Fruit fly (Drosophila melanogaster) whole organism, embryonic: ENCODE data around the gene miple2.

Experiments used
- Aef1 ChIP-seq: fragments of 200-800 bp; sonication (Bioruptor generic); IDR thresholded peaks from 3 replicates; pipeline ENCODE4 v1.3.6; 2022; ENCODE audit warnings: missing biosample characterization, missing genetic modification characterization
- CG10274 ChIP-seq: fragments of 200-800 bp; sonication (Bioruptor generic); optimal IDR thresholded peaks from 3 replicates; lab custom pipeline; 2017; ENCODE audit warnings: missing biosample characterization, mild to moderate bottlenecking, missing genetic modification characterization
- CG11085 ChIP-seq: fragments of 200-800 bp; sonication (Bioruptor generic); IDR thresholded peaks from 2 replicates; pipeline ENCODE4 v1.3.6; 2022; ENCODE audit warnings: missing biosample characterization, missing genetic modification characterization
- CG14860 ChIP-seq: fragments of 200-800 bp; sonication (Bioruptor generic); IDR thresholded peaks from 3 replicates; pipeline ENCODE4 v1.3.6; 2022; ENCODE audit warnings: missing biosample characterization, missing genetic modification characterization; ENCODE audit not compliant: partially characterized antibody
- CG1602 ChIP-seq: fragments of 200-800 bp; sonication (Bioruptor generic); optimal IDR thresholded peaks from 3 replicates; lab custom pipeline; 2016; ENCODE audit warnings: missing biosample characterization, missing genetic modification characterization
- CG18476 ChIP-seq: fragments of 200-800 bp; sonication (Bioruptor generic); optimal IDR thresholded peaks from 2 replicates; lab custom pipeline; 2016; ENCODE audit warnings: missing biosample characterization, mild to moderate bottlenecking, missing genetic modification characterization
- CG3995 ChIP-seq: fragments of 200-800 bp; sonication (Bioruptor generic); optimal IDR thresholded peaks from 3 replicates; lab custom pipeline; 2016; ENCODE audit warnings: missing biosample characterization, missing genetic modification characterization
- CG43689 ChIP-seq: fragments of 200-800 bp; sonication (Bioruptor generic); IDR thresholded peaks from 2 replicates; pipeline ENCODE4 v1.3.6; 2022; ENCODE audit warnings: missing biosample characterization, missing genetic modification characterization
- CG4707 ChIP-seq: fragments of 200-800 bp; sonication (Bioruptor generic); optimal IDR thresholded peaks from 2 replicates; lab custom pipeline; 2018; ENCODE audit warnings: missing biosample characterization, mild to moderate bottlenecking, missing genetic modification characterization, moderate library complexity
- CG6272 ChIP-seq: fragments of 200-800 bp; sonication (Bioruptor generic); IDR thresholded peaks from 2 replicates; pipeline ENCODE4 v1.3.6; 2022; ENCODE audit warnings: missing biosample characterization, missing genetic modification characterization
- CG7786 ChIP-seq: fragments of 200-800 bp; sonication (Bioruptor generic); optimal IDR thresholded peaks from 2 replicates; lab custom pipeline; 2016; ENCODE audit warnings: missing biosample characterization, missing genetic modification characterization
- CG8359 ChIP-seq: fragments of 200-800 bp; sonication (Bioruptor generic); optimal IDR thresholded peaks from 2 replicates; lab custom pipeline; 2017; ENCODE audit warnings: missing biosample characterization, mild to moderate bottlenecking, missing genetic modification characterization, borderline replicate concordance
- CG8944 ChIP-seq: fragments of 200-800 bp; sonication (Bioruptor generic); optimal IDR thresholded peaks from 3 replicates; lab custom pipeline; 2016; ENCODE audit warnings: missing biosample characterization, missing genetic modification characterization
- Camta ChIP-seq: fragments of 200-800 bp; sonication (Bioruptor generic); optimal IDR thresholded peaks from 2 replicates; lab custom pipeline; 2016; ENCODE audit warnings: missing biosample characterization, missing genetic modification characterization
- CoRest ChIP-seq: fragments of 200-800 bp; sonication (Bioruptor generic); optimal IDR thresholded peaks from 3 replicates; lab custom pipeline; 2018; ENCODE audit warnings: missing biosample characterization, mild to moderate bottlenecking, missing genetic modification characterization, moderate library complexity
- Deaf1 ChIP-seq: fragments of 200-800 bp; optimal IDR thresholded peaks from 3 replicates; lab custom pipeline; 2019; ENCODE audit warnings: missing biosample characterization, mild to moderate bottlenecking, missing genetic modification characterization, moderate library complexity
- Dfd ChIP-seq, 2 experiments: fragments of >200 bp; optimal IDR thresholded peaks; 2 replicates each; lab custom pipeline; 2017; ENCODE audit warnings: missing biosample characterization in 2 of 2, missing genetic modification characterization in 2 of 2
- Dip2 ChIP-seq: fragments of 200-800 bp; sonication (Bioruptor generic); IDR thresholded peaks from 2 replicates; pipeline ENCODE4 v1.3.6; 2022; ENCODE audit warnings: missing biosample characterization, missing genetic modification characterization
- Dll ChIP-seq: fragments of 200-800 bp; sonication (Bioruptor generic); IDR thresholded peaks from 4 replicates; pipeline ENCODE4 v1.3.6; 2022; ENCODE audit warnings: missing biosample characterization, missing genetic modification characterization; ENCODE audit not compliant: partially characterized antibody
- HmgZ ChIP-seq: fragments of 200-800 bp; sonication (Bioruptor generic); optimal IDR thresholded peaks from 2 replicates; lab custom pipeline; 2018; ENCODE audit warnings: missing biosample characterization, mild to moderate bottlenecking, missing genetic modification characterization
- MBD-R2 ChIP-seq: fragments of 200-800 bp; sonication (Bioruptor generic); IDR thresholded peaks from 2 replicates; pipeline ENCODE4 v1.3.6; 2022; ENCODE audit warnings: missing biosample characterization, missing genetic modification characterization
- Mrtf ChIP-seq: fragments of 200-800 bp; sonication (Bioruptor generic); IDR thresholded peaks from 3 replicates; pipeline ENCODE4 v1.3.6; 2022; ENCODE audit warnings: missing biosample characterization, missing genetic modification characterization
- Ptx1 ChIP-seq: fragments of 200-800 bp; sonication (Bioruptor generic); IDR thresholded peaks from 2 replicates; pipeline ENCODE4 v1.3.6; 2022; ENCODE audit warnings: missing biosample characterization, missing genetic modification characterization
- Sox102F ChIP-seq: fragments of 200-800 bp; sonication (Bioruptor generic); optimal IDR thresholded peaks from 2 replicates; lab custom pipeline; 2018; ENCODE audit warnings: missing biosample characterization, mild to moderate bottlenecking, missing genetic modification characterization, moderate library complexity
- ab ChIP-seq: fragments of 200-800 bp; sonication (Bioruptor generic); optimal IDR thresholded peaks from 2 replicates; lab custom pipeline; 2016; ENCODE audit warnings: missing biosample characterization, missing genetic modification characterization
- ac ChIP-seq: fragments of 200-800 bp; sonication (Bioruptor generic); optimal IDR thresholded peaks from 3 replicates; lab custom pipeline; 2017; ENCODE audit warnings: missing biosample characterization, mild to moderate bottlenecking, missing genetic modification characterization
- ash1 ChIP-seq: fragments of 200-800 bp; sonication (Bioruptor generic); optimal IDR thresholded peaks from 2 replicates; lab custom pipeline; 2018; ENCODE audit warnings: missing biosample characterization, mild to moderate bottlenecking, missing genetic modification characterization
- crc ChIP-seq: fragments of 200-800 bp; sonication (Bioruptor generic); optimal IDR thresholded peaks from 2 replicates; lab custom pipeline; 2016; ENCODE audit warnings: missing biosample characterization, missing genetic modification characterization
- cwo ChIP-seq: fragments of 200-800 bp; sonication (Bioruptor generic); optimal IDR thresholded peaks from 3 replicates; lab custom pipeline; 2017; ENCODE audit warnings: missing biosample characterization, missing genetic modification characterization, mild to moderate bottlenecking, moderate library complexity, missing genetic modification reagents
- en ChIP-seq: fragments of 200-800 bp; sonication (Bioruptor generic); optimal IDR thresholded peaks from 2 replicates; lab custom pipeline; 2016; ENCODE audit warnings: missing biosample characterization, missing genetic modification characterization
- fd64A ChIP-seq: fragments of 200-800 bp; sonication (Bioruptor generic); optimal IDR thresholded peaks from 3 replicates; lab custom pipeline; 2018; ENCODE audit warnings: missing biosample characterization, mild to moderate bottlenecking, missing genetic modification characterization
- fru ChIP-seq: fragments of >200 bp; optimal IDR thresholded peaks from 2 replicates; lab custom pipeline; 2017
- gcm2 ChIP-seq: fragments of 200-800 bp; sonication (Bioruptor generic); optimal IDR thresholded peaks from 2 replicates; lab custom pipeline; 2016; ENCODE audit warnings: missing biosample characterization, missing genetic modification characterization
- gem ChIP-seq: fragments of 200-800 bp; sonication (Bioruptor generic); optimal IDR thresholded peaks from 2 replicates; lab custom pipeline; 2019; ENCODE audit warnings: missing biosample characterization, mild to moderate bottlenecking, missing genetic modification characterization, moderate library complexity
- gsb ChIP-seq: fragments of 200-800 bp; sonication (Bioruptor generic); IDR thresholded peaks from 2 replicates; pipeline ENCODE4 v1.3.6; 2022; ENCODE audit warnings: missing biosample characterization, missing genetic modification characterization
- kay ChIP-seq: fragments of 200-800 bp; sonication (Bioruptor generic); optimal IDR thresholded peaks from 2 replicates; lab custom pipeline; 2016; ENCODE audit warnings: missing biosample characterization, missing genetic modification characterization
- knrl ChIP-seq: fragments of 200-800 bp; sonication (Bioruptor generic); IDR thresholded peaks from 3 replicates; pipeline ENCODE4 v1.3.6; 2022; ENCODE audit warnings: missing biosample characterization, missing genetic modification characterization; ENCODE audit not compliant: partially characterized antibody
- mld ChIP-seq: fragments of 200-800 bp; sonication (Bioruptor generic); IDR thresholded peaks from 3 replicates; pipeline ENCODE4 v1.3.6; 2022; ENCODE audit warnings: missing biosample characterization, missing genetic modification characterization; ENCODE audit not compliant: partially characterized antibody
- nau ChIP-seq: fragments of 200-800 bp; sonication (Bioruptor generic); optimal IDR thresholded peaks from 3 replicates; lab custom pipeline; 2017; ENCODE audit warnings: missing biosample characterization, mild to moderate bottlenecking, missing genetic modification characterization, missing genetic modification reagents
- nerfin-2 ChIP-seq: fragments of 200-800 bp; sonication (Bioruptor generic); IDR thresholded peaks from 2 replicates; pipeline ENCODE4 v1.3.6; 2022; ENCODE audit warnings: missing biosample characterization, missing genetic modification characterization; ENCODE audit not compliant: partially characterized antibody
- pan ChIP-seq, 4 experiments: fragments of >200 bp in 3 of 4; fragments of 200-800 bp in 1 of 4; sonication (Bioruptor generic) in 1 of 4; optimal IDR thresholded peaks in 3 of 4; IDR thresholded peaks in 1 of 4; 2 replicates each; pipeline versions ENCODE4 v1.3.6 to Lab custom; 2017 to 2022; ENCODE audit warnings: missing biosample characterization in 2 of 4, missing genetic modification characterization in 2 of 4, mixed read lengths in 1 of 4
- pfk ChIP-seq: fragments of 200-800 bp; sonication (Bioruptor generic); optimal IDR thresholded peaks from 2 replicates; lab custom pipeline; 2018; ENCODE audit warnings: missing biosample characterization, mild to moderate bottlenecking, missing genetic modification characterization, moderate library complexity
- ranshi ChIP-seq: fragments of 200-800 bp; sonication (Bioruptor generic); IDR thresholded peaks from 2 replicates; pipeline ENCODE4 v1.3.6; 2022; ENCODE audit warnings: missing biosample characterization, missing genetic modification characterization
- stc ChIP-seq: fragments of 200-800 bp; sonication (Bioruptor generic); IDR thresholded peaks from 2 replicates; pipeline ENCODE4 v1.3.6; 2022; ENCODE audit warnings: missing biosample characterization, missing genetic modification characterization
- sug ChIP-seq: fragments of 200-800 bp; optimal IDR thresholded peaks from 2 replicates; lab custom pipeline; 2019; ENCODE audit warnings: missing biosample characterization, mild to moderate bottlenecking, missing genetic modification characterization, moderate library complexity
- tna ChIP-seq: fragments of 200-800 bp; sonication (Bioruptor generic); IDR thresholded peaks from 2 replicates; pipeline ENCODE4 v1.3.6; 2022; ENCODE audit warnings: missing biosample characterization, missing genetic modification characterization; ENCODE audit not compliant: partially characterized antibody
- vvl ChIP-seq: fragments of 200-800 bp; sonication (Bioruptor generic); IDR thresholded peaks from 2 replicates; pipeline ENCODE4 v1.3.6; 2022; ENCODE audit warnings: missing biosample characterization, missing genetic modification characterization

The miple2 gene

DNA sequence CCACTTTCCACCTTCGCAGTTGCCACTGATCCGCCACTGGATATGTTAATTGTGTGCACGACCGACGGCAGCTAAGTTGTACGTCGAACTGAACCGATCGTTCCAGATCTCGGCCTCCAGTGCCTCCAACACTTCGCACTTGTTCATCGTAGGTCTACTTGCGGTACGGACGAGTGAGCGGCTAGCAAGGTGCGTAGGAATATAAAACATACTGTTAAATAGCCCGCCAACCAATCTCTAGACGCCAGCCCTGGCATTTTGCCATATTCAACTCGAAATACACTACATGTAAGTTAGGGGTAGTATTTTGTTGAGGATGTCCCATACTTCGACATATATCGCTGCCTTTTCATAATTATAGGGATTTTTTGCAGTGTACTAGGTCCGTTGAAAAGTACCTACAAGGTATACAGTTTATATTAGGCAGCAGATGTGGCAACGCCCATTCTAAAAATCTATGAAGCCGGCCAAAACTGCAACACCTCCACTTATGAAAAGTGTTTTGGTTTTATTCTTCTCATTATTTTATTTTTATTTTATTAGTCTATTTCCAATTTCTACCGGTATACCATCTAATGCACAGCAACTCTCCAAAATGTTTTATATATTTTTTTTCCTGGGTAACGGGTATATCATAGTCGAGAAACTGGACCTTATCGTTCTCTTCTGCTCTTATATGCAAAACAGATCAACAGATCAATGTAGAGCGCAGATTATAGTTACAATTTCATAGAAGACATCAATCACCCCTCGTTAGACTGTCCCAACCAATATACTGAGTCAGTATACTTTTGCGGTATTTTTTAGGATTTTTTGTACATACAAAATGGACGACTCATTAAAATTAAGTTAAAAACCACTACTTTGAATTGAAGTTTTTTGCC is 47.7 kb upstream of the miple2 start, which contains the start of the genes pyx and CG33229 (continued):
- TF ChIP-seq CG4707 (GFP tag; lab: Kevin White, UChicago) (no peak), stc (GFP tag; lab: Robert Waterston, UW) (peak; percentile 72), knrl (GFP tag; lab: Robert Waterston, UW) (no peak), sug (tag; lab: Kevin White, UChicago) (peak; percentile 92), CG3995 (GFP tag; lab: Kevin White, UChicago) (peak; percentile 43), Aef1 (peak; percentile 75; the same call in 2 of the 3 replicates), ash1 (no peak), CG14860 (GFP tag; lab: Robert Waterston, UW) (no peak), cwo (GFP tag; lab: Kevin White, UChicago) (peak; percentile 72), gcm2 (peak; percentile 74), gem (peak; percentile 91), pfk (GFP tag; lab: Kevin White, UChicago) (no peak), Deaf1 (peak; percentile 40), mld (GFP tag; lab: Robert Waterston, UW) (no peak), CG43689 (peak; percentile 60), CG6272 (GFP tag; lab: Robert Waterston, UW) (peak; percentile 77), pan (optimal IDR thresholded peaks at IDR 0.05; lab: Kevin White, UChicago) (no peak), pan (GFP tag; optimal IDR thresholded peaks at IDR 0.05 in 1 of 2, IDR thresholded peaks at IDR 0.05 in 1 of 2) (peak in 1 of 2 experiments; percentile 70), Ptx1 (GFP tag; lab: Robert Waterston, UW) (peak; percentile 87), nerfin-2 (GFP tag; lab: Robert Waterston, UW) (no peak), CG10274 (GFP tag; lab: Kevin White, UChicago) (peak; percentile 75), Dfd (GFP tag; optimal IDR thresholded peaks at IDR 0.05; lab: Kevin White, UChicago) (no peak), CG8944 (peak; percentile 81), CG11085 (GFP tag; lab: Robert Waterston, UW) (peak; percentile 72), ab (GFP tag; lab: Kevin White, UChicago) (peak; percentile 75), MBD-R2 (peak; percentile 51; the same call in 1 of the 2 replicates), fd64A (GFP tag; lab: Kevin White, UChicago) (no peak), CG1602 (peak; percentile 86), tna (GFP tag; lab: Robert Waterston, UW) (no peak; the same call in 1 of the 2 replicates), fru (lab: Kevin White, UChicago) (no peak), CoRest (tag; lab: Kevin White, UChicago) (peak; percentile 94), Dll (GFP tag; lab: Robert Waterston, UW) (0 out of 4 replicates have a peak, but pooled peaks have one; percentile 26), crc (peak; percentile 60), Mrtf (peak; percentile 85), vvl (GFP tag; lab: Robert Waterston, UW) (peak; percentile 76), kay (GFP tag; lab: Kevin White, UChicago) (peak; percentile 68), CG8359 (peak; percentile 77), CG18476 (GFP tag; lab: Kevin White, UChicago) (peak; percentile 100), ranshi (peak; percentile 80), HmgZ (tag; lab: Kevin White, UChicago) (peak; percentile 56), Camta (peak; percentile 80), Sox102F (GFP tag; lab: Kevin White, UChicago) (peak; percentile 78), gsb (GFP tag; lab: Robert Waterston, UW) (peak; percentile 75), Dip2 (GFP tag; lab: Robert Waterston, UW) (0 out of 2 replicates have a peak, but pooled peaks have one; percentile 21), CG7786 (GFP tag; lab: Kevin White, UChicago) (peak; percentile 83), ac (no peak), nau (GFP tag; lab: Kevin White, UChicago) (no peak), en (GFP tag; lab: Kevin White, UChicago) (peak; percentile 36)
